Fruit fly (Drosophila melanogaster) whole organism, adult: Measurements from ENCODE around the gene tipE.
A peak's percentile ranks its signal among the peaks of the same experiment; 100 is the strongest.

Experiments used
- CG11617 ChIP-seq: fragments of 200-800 bp; sonication (Bioruptor generic); optimal IDR thresholded peaks from 2 replicates; lab custom pipeline; 2017; ENCODE audit warnings: mild to moderate bottlenecking, missing biosample characterization, missing genetic modification reagents, missing genetic modification characterization
- CG12768 ChIP-seq: fragments of 200-800 bp; sonication (Bioruptor generic); optimal IDR thresholded peaks from 2 replicates; lab custom pipeline; 2017; ENCODE audit warnings: missing biosample characterization, missing genetic modification characterization, mild to moderate bottlenecking, moderate library complexity, missing genetic modification reagents
- CG14711 ChIP-seq: fragments of 200-800 bp; sonication (Bioruptor generic); optimal IDR thresholded peaks from 2 replicates; lab custom pipeline; 2018; ENCODE audit warnings: missing biosample characterization, mild to moderate bottlenecking, missing genetic modification characterization, moderate library complexity
- CG1620 ChIP-seq: fragments of 200-800 bp; sonication (Bioruptor generic); optimal IDR thresholded peaks from 2 replicates; lab custom pipeline; 2016; ENCODE audit warnings: missing biosample characterization, missing genetic modification characterization
- CG33017 ChIP-seq: fragments of 200-800 bp; sonication (Bioruptor generic); optimal IDR thresholded peaks from 2 replicates; lab custom pipeline; 2018; ENCODE audit warnings: missing biosample characterization, mild to moderate bottlenecking, missing genetic modification characterization, moderate library complexity
- CG5204 ChIP-seq: fragments of 200-800 bp; sonication (Bioruptor generic); optimal IDR thresholded peaks from 2 replicates; lab custom pipeline; 2016; ENCODE audit warnings: missing biosample characterization, missing genetic modification characterization
- CG7045 ChIP-seq: fragments of 200-800 bp; sonication (Bioruptor generic); optimal IDR thresholded peaks from 2 replicates; lab custom pipeline; 2017; ENCODE audit warnings: missing biosample characterization, mild to moderate bottlenecking, missing genetic modification characterization
- CG7101 ChIP-seq: fragments of 200-800 bp; sonication (Bioruptor generic); optimal IDR thresholded peaks from 2 replicates; lab custom pipeline; 2018; ENCODE audit warnings: missing biosample characterization, mild to moderate bottlenecking, missing genetic modification characterization, moderate library complexity
- Clk ChIP-seq: fragments of 200-800 bp; sonication (Bioruptor generic); optimal IDR thresholded peaks from 2 replicates; lab custom pipeline; 2017; ENCODE audit warnings: missing biosample characterization, missing genetic modification characterization
- Crg-1 ChIP-seq: fragments of 200-800 bp; sonication (Bioruptor generic); optimal IDR thresholded peaks from 2 replicates; lab custom pipeline; 2016; ENCODE audit warnings: missing biosample characterization, missing genetic modification characterization
- Hr96 ChIP-seq: fragments of 200-800 bp; sonication (Bioruptor generic); optimal IDR thresholded peaks from 2 replicates; lab custom pipeline; 2016; ENCODE audit warnings: missing biosample characterization, missing genetic modification characterization
- Mnt ChIP-seq: fragments of 200-800 bp; sonication (Bioruptor generic); optimal IDR thresholded peaks from 2 replicates; lab custom pipeline; 2016; ENCODE audit warnings: missing biosample characterization, mild to moderate bottlenecking, missing genetic modification characterization
- bab1 ChIP-seq: fragments of 200-800 bp; sonication (Bioruptor generic); optimal IDR thresholded peaks from 3 replicates; lab custom pipeline; 2019; ENCODE audit warnings: missing biosample characterization, mild to moderate bottlenecking, missing genetic modification characterization, moderate library complexity
- cic ChIP-seq: fragments of 200-800 bp; sonication (Bioruptor generic); optimal IDR thresholded peaks from 2 replicates; lab custom pipeline; 2017; ENCODE audit warnings: missing biosample characterization, mild to moderate bottlenecking, missing genetic modification characterization, moderate library complexity
- cnc ChIP-seq, 2 experiments: fragments of >200 bp; optimal IDR thresholded peaks; 2 replicates each; lab custom pipeline; 2017
- kay ChIP-seq: fragments of 200-800 bp; sonication (Bioruptor generic); peaks from one replicate; lab custom pipeline; 2016; ENCODE audit warnings: missing biosample characterization, missing genetic modification characterization, borderline replicate concordance
- ovo ChIP-seq: fragments of 200-800 bp; sonication (Bioruptor generic); optimal IDR thresholded peaks from 2 replicates; lab custom pipeline; 2016; ENCODE audit warnings: missing biosample characterization, missing genetic modification characterization
- pad ChIP-seq: fragments of 200-800 bp; sonication (Bioruptor generic); optimal IDR thresholded peaks from 3 replicates; lab custom pipeline; 2017; ENCODE audit warnings: missing biosample characterization, missing genetic modification characterization, mild to moderate bottlenecking, moderate library complexity, missing genetic modification reagents
- tj ChIP-seq: fragments of 200-800 bp; sonication (Bioruptor generic); optimal IDR thresholded peaks from 3 replicates; lab custom pipeline; 2017; ENCODE audit warnings: missing biosample characterization, mild to moderate bottlenecking, missing genetic modification characterization, moderate library complexity
- toe ChIP-seq: fragments of 200-800 bp; sonication (Bioruptor generic); optimal IDR thresholded peaks from 2 replicates; lab custom pipeline; 2016; ENCODE audit warnings: missing biosample characterization, missing genetic modification characterization

tipE gene

dm6 chr3L:4212815-4213214 lies 24.5 kb downstream of the tipE start, which contains the start of gene Cpr64Ac:
Cpr64Ac (minus strand) TSS chr3L:4212915.
- no peak for TF ChIP-seq cnc (optimal IDR thresholded peaks at IDR 0.05; lab: Kevin White, UChicago)
- TF ChIP-seq kay (GFP tag; lab: Kevin White, UChicago): no peak
- TF ChIP-seq Hr96 (GFP tag; lab: Kevin White, UChicago): no peak
- TF ChIP-seq CG7101: no peak
- TF ChIP-seq tj: no peak
- TF ChIP-seq cic (GFP tag; lab: Kevin White, UChicago): no peak
- TF ChIP-seq Crg-1 (GFP tag; lab: Kevin White, UChicago): no peak

- TF ChIP-seq pad (GFP tag; lab: Kevin White, UChicago): no peak
- TF ChIP-seq tj: no peak
- no peak for TF ChIP-seq Hr96 (GFP tag; lab: Kevin White, UChicago)
- TF ChIP-seq CG7101: no peak
- no peak for TF ChIP-seq CG14711 (tag; lab: Kevin White, UChicago)
- no peak for TF ChIP-seq Mnt
- no peak for TF ChIP-seq CG12768 (GFP tag; lab: Kevin White, UChicago)
- TF ChIP-seq CG7045: no peak
- no peak for TF ChIP-seq Crg-1 (GFP tag; lab: Kevin White, UChicago)
- no peak for TF ChIP-seq CG33017 (tag; lab: Kevin White, UChicago)
- TF ChIP-seq bab1: no peak
- no peak for TF ChIP-seq cnc (optimal IDR thresholded peaks at IDR 0.05; lab: Kevin White, UChicago)
- no peak for TF ChIP-seq CG1620 (GFP tag; lab: Kevin White, UChicago)
- TF ChIP-seq Clk (GFP tag; lab: Kevin White, UChicago): no peak
- TF ChIP-seq toe (GFP tag; lab: Kevin White, UChicago): no peak
- no peak for TF ChIP-seq CG5204 (GFP tag; lab: Kevin White, UChicago)
- TF ChIP-seq kay (GFP tag; lab: Kevin White, UChicago): no peak
- no peak for TF ChIP-seq cic (GFP tag; lab: Kevin White, UChicago)
Measured at dm6 chr3L:4215079-4215478, 26.8 kb downstream of the tipE start, which contains the start of gene Cpr64Ad. Cpr64Ad (plus strand) TSS chr3L:4215379.

- TF ChIP-seq bab1: no peak
- no peak for TF ChIP-seq CG7101
- peak; percentile 73 for TF ChIP-seq kay (GFP tag; lab: Kevin White, UChicago)
- no peak for TF ChIP-seq CG5204 (GFP tag; lab: Kevin White, UChicago)
- TF ChIP-seq cnc (optimal IDR thresholded peaks at IDR 0.05; lab: Kevin White, UChicago): peak in 1 of 2 experiments; percentile 47
- no peak for TF ChIP-seq Clk (GFP tag; lab: Kevin White, UChicago)
- TF ChIP-seq cic (GFP tag; lab: Kevin White, UChicago): peak; percentile 59
- no peak for TF ChIP-seq CG7045
- no peak for TF ChIP-seq Mnt
- no peak for TF ChIP-seq CG1620 (GFP tag; lab: Kevin White, UChicago)
- no peak for TF ChIP-seq pad (GFP tag; lab: Kevin White, UChicago)
- TF ChIP-seq toe (GFP tag; lab: Kevin White, UChicago): no peak
- TF ChIP-seq CG14711 (tag; lab: Kevin White, UChicago): no peak
- TF ChIP-seq CG12768 (GFP tag; lab: Kevin White, UChicago): peak; percentile 23
- no peak for TF ChIP-seq ovo (GFP tag; lab: Kevin White, UChicago)
- TF ChIP-seq Hr96 (GFP tag; lab: Kevin White, UChicago): no peak
- no peak for TF ChIP-seq CG11617
- peak; percentile 8 for TF ChIP-seq CG33017 (tag; lab: Kevin White, UChicago)
- TF ChIP-seq tj: no peak
- no peak for TF ChIP-seq Crg-1 (GFP tag; lab: Kevin White, UChicago)
Measured at dm6 chr3L:4219291-4220228, 31.3 kb downstream of the tipE start.

dm6 chr3L:4220679-4221078 lies 32.4 kb downstream of the tipE start:
- TF ChIP-seq cic (GFP tag; lab: Kevin White, UChicago) (no peak), toe (GFP tag; lab: Kevin White, UChicago) (no peak), ovo (GFP tag; lab: Kevin White, UChicago) (no peak), tj (peak; percentile 71), CG7045 (no peak), Crg-1 (GFP tag; lab: Kevin White, UChicago) (no peak)

- TF ChIP-seq Mnt (peak; percentile 83), CG7045 (peak; percentile 50), CG11617 (no peak), CG7101 (peak; percentile 10), CG1620 (GFP tag; lab: Kevin White, UChicago) (no peak), CG33017 (tag; lab: Kevin White, UChicago) (peak; percentile 59), kay (GFP tag; lab: Kevin White, UChicago) (no peak), Hr96 (GFP tag; lab: Kevin White, UChicago) (no peak), CG14711 (tag; lab: Kevin White, UChicago) (peak; percentile 6), tj (peak; percentile 84), pad (GFP tag; lab: Kevin White, UChicago) (peak; percentile 54), bab1 (no peak), CG12768 (GFP tag; lab: Kevin White, UChicago) (peak; percentile 82), cnc (optimal IDR thresholded peaks at IDR 0.05; lab: Kevin White, UChicago) (no peak), cic (GFP tag; lab: Kevin White, UChicago) (peak; percentile 99)
Measured at dm6 chr3L:4221226-4221770, 33.0 kb downstream of the tipE start.
